Worm (Caenorhabditis elegans): ENCODE data around the gene xol-1.

The xol-1 gene

ce11 chrX:8036219-8036883 is 4.8 kb upstream of the xol-1 start:
- TF ChIP-seq dmd-4 (tag; optimal IDR thresholded peaks at IDR 0.05; ENCODE audit: borderline replicate concordance), result no peak
- TF ChIP-seq hlh-8 (tag; optimal IDR thresholded peaks at IDR 0.05), result peak; percentile 2
- TF ChIP-seq fax-1 (tag; optimal IDR thresholded peaks at IDR 0.05), result no peak
- peak; percentile 76 for TF ChIP-seq pros-1 (tag; optimal IDR thresholded peaks at IDR 0.05)
- TF ChIP-seq madf-2 (tag; optimal IDR thresholded peaks at IDR 0.05), result no peak
- TF ChIP-seq npax-4 (tag; optimal IDR thresholded peaks at IDR 0.05), result no peak
- TF ChIP-seq Y22D7AL.16 (tag; optimal IDR thresholded peaks at IDR 0.05), result no peak
- no peak for TF ChIP-seq mec-3 (tag; optimal IDR thresholded peaks at IDR 0.05; ENCODE audit: borderline replicate concordance)
- TF ChIP-seq odd-2 (tag; optimal IDR thresholded peaks at IDR 0.05), result no peak
- peak; percentile 17 for TF ChIP-seq tbx-7 (tag; optimal IDR thresholded peaks at IDR 0.05)
- TF ChIP-seq elt-2 (tag; optimal IDR thresholded peaks at IDR 0.05), result peak; percentile 28
- TF ChIP-seq unc-42 (tag; optimal IDR thresholded peaks at IDR 0.05), result peak; percentile 95
- TF ChIP-seq sdc-2 (tag; optimal IDR thresholded peaks at IDR 0.05), result peak; percentile 99
- TF ChIP-seq F13H6.1 (tag; optimal IDR thresholded peaks at IDR 0.05), result peak; percentile 5
- TF ChIP-seq ets-4 (tag; optimal IDR thresholded peaks at IDR 0.05), result no peak
- TF ChIP-seq pha-2 (tag; optimal IDR thresholded peaks at IDR 0.05), result no peak
- TF ChIP-seq pag-3 (tag; optimal IDR thresholded peaks at IDR 0.05; ENCODE audit: borderline replicate concordance), result no peak
- peak; percentile 95 for TF ChIP-seq ceh-31 (tag; optimal IDR thresholded peaks at IDR 0.05)
- TF ChIP-seq eyg-1 (tag; optimal IDR thresholded peaks at IDR 0.05), result no peak
- TF ChIP-seq ceh-9 (tag; optimal IDR thresholded peaks at IDR 0.05), result no peak
- peak; percentile 71 for TF ChIP-seq unc-86 (tag; optimal IDR thresholded peaks at IDR 0.05)
- TF ChIP-seq pha-4 (tag; optimal IDR thresholded peaks at IDR 0.05), result no peak
- peak; percentile 22 for TF ChIP-seq pat-9 (tag; optimal IDR thresholded peaks at IDR 0.05)
- peak; percentile 91 for TF ChIP-seq tbx-2 (tag; optimal IDR thresholded peaks at IDR 0.05)
- TF ChIP-seq zip-5 (tag; optimal IDR thresholded peaks at IDR 0.05), result no peak
- TF ChIP-seq T23F11.4 (GFP tag; optimal IDR thresholded peaks at IDR 0.05), result no peak
- TF ChIP-seq hlh-30 (tag; optimal IDR thresholded peaks at IDR 0.05; ENCODE audit: insufficient read depth), result peak; percentile 76
- TF ChIP-seq rnt-1 (tag; optimal IDR thresholded peaks at IDR 0.05), result peak; percentile 91
- no peak for TF ChIP-seq unc-3 (GFP tag; conservative IDR thresholded peaks at IDR 0.05)
- TF ChIP-seq unc-3 (tag; optimal IDR thresholded peaks at IDR 0.05), result peak; percentile 57
- no peak for TF ChIP-seq ahr-1 (tag; optimal IDR thresholded peaks at IDR 0.05)
- peak; percentile 64 for TF ChIP-seq hlh-6 (tag; optimal IDR thresholded peaks at IDR 0.05)
- peak; percentile 76 for TF ChIP-seq K09A11.1 (tag; optimal IDR thresholded peaks at IDR 0.05; ENCODE audit: insufficient read depth)
- no peak for TF ChIP-seq C38D4.7 (GFP tag; optimal IDR thresholded peaks at IDR 0.05)
- peak; percentile 63 for TF ChIP-seq ceh-14 (tag; optimal IDR thresholded peaks at IDR 0.05)
- no peak for TF ChIP-seq hlh-15 (tag; optimal IDR thresholded peaks at IDR 0.05)
- TF ChIP-seq gmeb-2 (tag; optimal IDR thresholded peaks at IDR 0.05), result no peak
- no peak for TF ChIP-seq ztf-16 (tag; optimal IDR thresholded peaks at IDR 0.05)
- TF ChIP-seq nhr-11 (tag; optimal IDR thresholded peaks at IDR 0.05), result no peak
- TF ChIP-seq ceh-22 (tag; optimal IDR thresholded peaks at IDR 0.05), result peak; percentile 44
- no peak for TF ChIP-seq lin-11 (tag; optimal IDR thresholded peaks at IDR 0.05)
- TF ChIP-seq ceh-30 (tag; optimal IDR thresholded peaks at IDR 0.05), result peak; percentile 71
- no peak for TF ChIP-seq ama-1 (optimal IDR thresholded peaks at IDR 0.05)
- TF ChIP-seq K02D7.2 (tag; optimal IDR thresholded peaks at IDR 0.05), result no peak
- TF ChIP-seq ceh-34 (tag; optimal IDR thresholded peaks at IDR 0.05), result peak; percentile 75
- peak; percentile 10 for TF ChIP-seq ceh-6 (GFP tag; optimal IDR thresholded peaks at IDR 0.05)
- TF ChIP-seq fkh-6 (tag; optimal IDR thresholded peaks at IDR 0.05), result no peak
- TF ChIP-seq syd-9 (tag; optimal IDR thresholded peaks at IDR 0.05), result peak; percentile 36
- TF ChIP-seq nfya-1 (tag; optimal IDR thresholded peaks at IDR 0.05), result peak; percentile 94
- peak; percentile 85 for TF ChIP-seq unc-55 (GFP tag; optimal IDR thresholded peaks at IDR 0.05)
- TF ChIP-seq dve-1 (tag; optimal IDR thresholded peaks at IDR 0.05), result peak; percentile 91
- TF ChIP-seq che-1 (tag; optimal IDR thresholded peaks at IDR 0.05), result no peak
- TF ChIP-seq ceh-19 (GFP tag; optimal IDR thresholded peaks at IDR 0.05), result no peak
